Worm (Caenorhabditis elegans) whole organism, L1 larva: ENCODE results near the gene arl-3.

Source experiments
- C16A3.4 ChIP-seq: fragments of 150-350 bp; optimal IDR thresholded peaks from 2 replicates; lab custom pipeline; 2014; ENCODE audit warnings: missing biosample characterization, missing genetic modification characterization
- C34B4.2 ChIP-seq: sonication (generic microtip); optimal IDR thresholded peaks from 2 replicates; lab custom pipeline; 2017; ENCODE audit warnings: mild to moderate bottlenecking, missing genetic modification characterization, missing compliant biosample characterization
- F16B12.6 ChIP-seq: fragments of 150-350 bp; optimal IDR thresholded peaks from 2 replicates; lab custom pipeline; 2014; ENCODE audit warnings: missing biosample characterization, missing genetic modification characterization
- Y116A8C.19 ChIP-seq: sonication (generic microtip); optimal IDR thresholded peaks from 2 replicates; lab custom pipeline; 2016; ENCODE audit warnings: missing compliant biosample characterization, missing genetic modification characterization, borderline replicate concordance
- aha-1 ChIP-seq: fragments of 150-350 bp; optimal IDR thresholded peaks from 2 replicates; lab custom pipeline; 2014; ENCODE audit warnings: missing biosample characterization, missing genetic modification characterization
- alr-1 ChIP-seq: fragments of 200-800 bp; sonication (Bioruptor generic); optimal IDR thresholded peaks from 2 replicates; lab custom pipeline; 2018; ENCODE audit warnings: borderline replicate concordance, mild to moderate bottlenecking, missing genetic modification characterization, missing compliant biosample characterization
- ama-1 ChIP-seq: fragments of 150-350 bp; optimal IDR thresholded peaks from 2 replicates; lab custom pipeline; 2014
- blmp-1 ChIP-seq: fragments of 150-350 bp; optimal IDR thresholded peaks from 2 replicates; lab custom pipeline; 2014; ENCODE audit warnings: missing biosample characterization, missing genetic modification characterization
- ceh-63 ChIP-seq: fragments of 200-800 bp; sonication (Bioruptor generic); optimal IDR thresholded peaks from 2 replicates; lab custom pipeline; 2018; ENCODE audit warnings: mild to moderate bottlenecking, missing genetic modification characterization, missing compliant biosample characterization
- ceh-8 ChIP-seq: fragments of 200-800 bp; sonication (Bioruptor generic); optimal IDR thresholded peaks from 2 replicates; lab custom pipeline; 2018; ENCODE audit warnings: mild to moderate bottlenecking, missing genetic modification characterization, moderate library complexity, missing compliant biosample characterization
- ceh-88 ChIP-seq: fragments of 200-800 bp; sonication (Bioruptor generic); IDR thresholded peaks from 2 replicates; pipeline ENCODE4 v1.3.6; 2022; ENCODE audit warnings: missing genetic modification characterization, missing compliant biosample characterization
- ceh-90 ChIP-seq: sonication (generic microtip); optimal IDR thresholded peaks from 2 replicates; lab custom pipeline; 2016; ENCODE audit warnings: missing genetic modification characterization, missing compliant biosample characterization
- dsc-1 ChIP-seq: sonication (generic microtip); optimal IDR thresholded peaks from 2 replicates; lab custom pipeline; 2016; ENCODE audit warnings: mild to moderate bottlenecking, missing genetic modification characterization, missing compliant biosample characterization
- efl-3 ChIP-seq: fragments of 200-800 bp; sonication (Bioruptor generic); optimal IDR thresholded peaks from 2 replicates; lab custom pipeline; 2018; ENCODE audit warnings: mild to moderate bottlenecking, missing genetic modification characterization, missing compliant biosample characterization
- egl-13 ChIP-seq: sonication (generic microtip); optimal IDR thresholded peaks from 2 replicates; lab custom pipeline; 2016; ENCODE audit warnings: missing genotype, missing genetic modification reagents, missing genetic modification characterization, missing compliant biosample characterization
- elt-3 ChIP-seq, 6 experiments: fragments of 150-350 bp in 1 of 6; sonication (generic microtip); optimal IDR thresholded peaks; 2 replicates each; lab custom pipeline; 2017 to 2018; ENCODE audit warnings: missing biosample characterization in 6 of 6, missing genetic modification characterization in 6 of 6, inconsistent platforms in 1 of 6
- fkh-10 ChIP-seq: sonication (generic microtip); optimal IDR thresholded peaks from 2 replicates; lab custom pipeline; 2017; ENCODE audit warnings: missing biosample characterization, missing genetic modification reagents, missing genetic modification characterization
- fkh-4 ChIP-seq: sonication (generic microtip); optimal IDR thresholded peaks from 2 replicates; lab custom pipeline; 2016; ENCODE audit warnings: missing compliant biosample characterization, missing genetic modification characterization, borderline replicate concordance
- fos-1 ChIP-seq: fragments of 150-350 bp; optimal IDR thresholded peaks from 2 replicates; lab custom pipeline; 2014; ENCODE audit warnings: missing biosample characterization, missing genetic modification characterization
- irx-1 ChIP-seq: sonication (generic microtip); optimal IDR thresholded peaks from 2 replicates; lab custom pipeline; 2016; ENCODE audit warnings: missing genetic modification characterization, missing compliant biosample characterization
- lin-13 ChIP-seq: fragments of 150-350 bp; optimal IDR thresholded peaks from 2 replicates; lab custom pipeline; 2014; ENCODE audit warnings: missing biosample characterization, missing genetic modification reagents, missing genetic modification characterization
- lin-14 ChIP-seq: fragments of 200-800 bp; sonication (Bioruptor generic); optimal IDR thresholded peaks from 2 replicates; lab custom pipeline; 2018; ENCODE audit warnings: mild to moderate bottlenecking, missing genetic modification characterization, moderate library complexity, missing compliant biosample characterization
- lin-35 ChIP-seq, 2 experiments: fragments of 150-350 bp; optimal IDR thresholded peaks; 2 replicates each; lab custom pipeline; 2014; ENCODE audit warnings: missing biosample characterization in 2 of 2, missing genetic modification characterization in 2 of 2, missing genetic modification reagents in 2 of 2
- mab-9 ChIP-seq: fragments of 200-800 bp; sonication (Bioruptor generic); IDR thresholded peaks from 2 replicates; pipeline ENCODE4 v1.3.6; 2022; ENCODE audit warnings: missing genetic modification reagents, missing genetic modification characterization, missing compliant biosample characterization
- nhr-11 ChIP-seq: fragments of 150-350 bp; optimal IDR thresholded peaks from 2 replicates; lab custom pipeline; 2014; ENCODE audit warnings: missing biosample characterization, missing genetic modification characterization
- nhr-19 ChIP-seq: fragments of 200-800 bp; sonication (Bioruptor generic); conservative IDR thresholded peaks from 2 replicates; pipeline ENCODE4 v1.3.6; 2022; ENCODE audit warnings: missing genetic modification characterization, missing compliant biosample characterization
- nhr-47 ChIP-seq: sonication (generic microtip); optimal IDR thresholded peaks from 2 replicates; lab custom pipeline; 2016; ENCODE audit warnings: mild to moderate bottlenecking, missing genetic modification characterization, moderate library complexity, missing compliant biosample characterization
- nhr-71 ChIP-seq: sonication (generic microtip); optimal IDR thresholded peaks from 2 replicates; lab custom pipeline; 2016; ENCODE audit warnings: mild to moderate bottlenecking, missing genetic modification characterization, moderate library complexity, missing compliant biosample characterization
- nhr-76 ChIP-seq: sonication (generic microtip); optimal IDR thresholded peaks from 2 replicates; lab custom pipeline; 2017; ENCODE audit warnings: missing biosample characterization, missing genetic modification characterization
- nhr-85 ChIP-seq: sonication (generic microtip); peaks from one replicate; lab custom pipeline; 2016; ENCODE audit warnings: missing genetic modification characterization, inconsistent platforms, missing compliant biosample characterization
- nhr-90 ChIP-seq: sonication (generic microtip); optimal IDR thresholded peaks from 2 replicates; lab custom pipeline; 2016; ENCODE audit warnings: mild to moderate bottlenecking, missing genetic modification characterization, missing compliant biosample characterization; ENCODE audit not compliant: poor library complexity
- pqm-1 ChIP-seq: sonication (generic microtip); optimal IDR thresholded peaks from 3 replicates; lab custom pipeline; 2017; ENCODE audit warnings: missing biosample characterization, missing genetic modification characterization
- snpc-4 ChIP-seq: fragments of 150-350 bp; optimal IDR thresholded peaks from 2 replicates; lab custom pipeline; 2014; ENCODE audit warnings: missing biosample characterization, missing genetic modification characterization
- snu-23 ChIP-seq: sonication (generic microtip); optimal IDR thresholded peaks from 2 replicates; lab custom pipeline; 2016; ENCODE audit warnings: missing genetic modification characterization, missing compliant biosample characterization
- sox-4 ChIP-seq: sonication (generic microtip); optimal IDR thresholded peaks from 2 replicates; lab custom pipeline; 2016; ENCODE audit warnings: missing genetic modification characterization, missing compliant biosample characterization
- sptf-1 ChIP-seq: fragments of 150-350 bp; optimal IDR thresholded peaks from 2 replicates; lab custom pipeline; 2014; ENCODE audit warnings: missing biosample characterization, missing genetic modification characterization
- sup-37 ChIP-seq: fragments of 200-800 bp; sonication (Bioruptor generic); optimal IDR thresholded peaks from 2 replicates; lab custom pipeline; 2018; ENCODE audit warnings: mild to moderate bottlenecking, missing genetic modification characterization, missing compliant biosample characterization
- tlp-1 ChIP-seq: fragments of 150-350 bp; optimal IDR thresholded peaks from 2 replicates; lab custom pipeline; 2014; ENCODE audit warnings: missing biosample characterization, missing genetic modification characterization
- unc-130 ChIP-seq: fragments of 150-350 bp; optimal IDR thresholded peaks from 2 replicates; lab custom pipeline; 2017; ENCODE audit warnings: missing biosample characterization, missing genetic modification characterization, inconsistent platforms
- unc-62 ChIP-seq: fragments of 150-350 bp; optimal IDR thresholded peaks from 2 replicates; lab custom pipeline; 2014; ENCODE audit warnings: missing biosample characterization, missing genetic modification reagents, missing genetic modification characterization
- unc-86 ChIP-seq: sonication (generic microtip); optimal IDR thresholded peaks from 2 replicates; lab custom pipeline; 2016; ENCODE audit warnings: missing genetic modification characterization, missing compliant biosample characterization
- unc-98 ChIP-seq: fragments of 200-800 bp; sonication (Bioruptor generic); IDR thresholded peaks from 2 replicates; pipeline ENCODE4 v1.3.6; 2022; ENCODE audit warnings: missing genetic modification characterization, missing compliant biosample characterization
- xbp-1 ChIP-seq: sonication (generic microtip); optimal IDR thresholded peaks from 2 replicates; lab custom pipeline; 2016; ENCODE audit warnings: missing genetic modification characterization, missing compliant biosample characterization
- ztf-4 ChIP-seq: fragments of 150-350 bp; optimal IDR thresholded peaks from 2 replicates; lab custom pipeline; 2014; ENCODE audit warnings: missing biosample characterization, missing genetic modification characterization

The arl-3 gene

ce11 chrII:14636737-14637136 lies 30.5 kb downstream of the arl-3 start, which contains the start of gene sre-13:
sre-13 (minus strand) TSS chrII:14636837.
- TF ChIP-seq aha-1 (tag; lab: Kevin White, UChicago) (no peak), irx-1 (no peak), lin-14 (GFP tag; lab: Kevin White, UChicago) (no peak), sox-4 (tag; lab: Kevin White, UChicago) (no peak), efl-3 (GFP tag; lab: Kevin White, UChicago) (no peak), snu-23 (GFP tag; lab: Kevin White, UChicago) (no peak), unc-62 (GFP tag; lab: Kevin White, UChicago) (no peak)

ce11 chrII:14641387-14641786 lies 35.1 kb downstream of the arl-3 start:
- peak; percentile 29 for TF ChIP-seq nhr-47 (tag; lab: Kevin White, UChicago)
- TF ChIP-seq lin-14 (GFP tag; lab: Kevin White, UChicago), result peak; percentile 10
- peak; percentile 58 for TF ChIP-seq nhr-19
- peak; percentile 23 for TF ChIP-seq nhr-71
- TF ChIP-seq nhr-90 (tag; lab: Kevin White, UChicago), result peak; percentile 46
- peak; percentile 91 for TF ChIP-seq snpc-4 (tag; lab: Kevin White, UChicago)

- TF ChIP-seq lin-13 (GFP tag; lab: Kevin White, UChicago) (no peak), elt-3 (tag; optimal IDR thresholded peaks at IDR 0.05; lab: Kevin White, UChicago) (peak in 1 of 6 experiments; percentile 26)
Measured at ce11 chrII:14643983-14644382, 37.7 kb downstream of the arl-3 start, which contains the start of gene atgp-2. atgp-2 (minus strand) TSS chrII:14644083.

ce11 chrII:14644465-14644864 lies 38.2 kb downstream of the arl-3 start:
- TF ChIP-seq alr-1 (tag; lab: Kevin White, UChicago) (no peak), nhr-71 (no peak), ceh-8 (GFP tag; lab: Kevin White, UChicago) (no peak), lin-13 (GFP tag; lab: Kevin White, UChicago) (no peak), unc-98 (GFP tag; lab: Robert Waterston, UW) (no peak), ama-1 (lab: Kevin White, UChicago) (no peak), fkh-4 (no peak), nhr-90 (tag; lab: Kevin White, UChicago) (no peak), ceh-90 (no peak), dsc-1 (no peak), unc-86 (tag; lab: Kevin White, UChicago) (no peak), lin-35 (GFP tag; optimal IDR thresholded peaks at IDR 0.05; lab: Kevin White, UChicago) (no peak), C34B4.2 (tag; lab: Kevin White, UChicago) (no peak), pqm-1 (tag; lab: Kevin White, UChicago) (no peak), ztf-4 (no peak)

- TF ChIP-seq lin-14 (GFP tag; lab: Kevin White, UChicago) (peak; percentile 91), mab-9 (GFP tag; lab: Robert Waterston, UW) (no peak), efl-3 (GFP tag; lab: Kevin White, UChicago) (no peak), nhr-19 (peak; percentile 24; the same call in 1 of the 2 replicates), fkh-10 (GFP tag; lab: Kevin White, UChicago) (no peak), ceh-63 (GFP tag; lab: Kevin White, UChicago) (no peak), nhr-76 (tag; lab: Kevin White, UChicago) (no peak), nhr-47 (tag; lab: Kevin White, UChicago) (peak; percentile 35), xbp-1 (tag; lab: Kevin White, UChicago) (no peak), unc-86 (tag; lab: Kevin White, UChicago) (no peak), ceh-88 (no peak), unc-62 (GFP tag; lab: Kevin White, UChicago) (no peak), sptf-1 (tag; lab: Kevin White, UChicago) (no peak), nhr-90 (tag; lab: Kevin White, UChicago) (no peak), fos-1 (tag; lab: Kevin White, UChicago) (peak; percentile 5), egl-13 (tag; lab: Kevin White, UChicago) (no peak), irx-1 (peak; percentile 12), F16B12.6 (tag; lab: Kevin White, UChicago) (no peak), blmp-1 (tag; lab: Kevin White, UChicago) (peak; percentile 71), unc-130 (tag; lab: Kevin White, UChicago) (no peak), nhr-11 (tag; lab: Kevin White, UChicago) (no peak), C16A3.4 (tag; lab: Kevin White, UChicago) (peak; percentile 3), pqm-1 (tag; lab: Kevin White, UChicago) (no peak), tlp-1 (tag; lab: Kevin White, UChicago) (no peak), sup-37 (no peak), ztf-4 (peak; percentile 6), Y116A8C.19 (tag; lab: Kevin White, UChicago) (no peak), nhr-85 (no peak), ceh-90 (no peak)
Measured at ce11 chrII:14645290-14645689, 39.0 kb downstream of the arl-3 start.
